Worm (Caenorhabditis elegans) whole organism, mixed stage, embryonic: ENCODE data around the gene pifk-1.

Source experiments
- bed-3 ChIP-seq: fragments of 200-800 bp; sonication (Bioruptor generic); optimal IDR thresholded peaks from 3 replicates; lab custom pipeline; 2018; ENCODE audit warnings: mild to moderate bottlenecking, missing genetic modification characterization, moderate library complexity, missing compliant biosample characterization
- elt-1 ChIP-seq: sonication (generic microtip); optimal IDR thresholded peaks from 2 replicates; lab custom pipeline; 2017; ENCODE audit warnings: missing genetic modification characterization, mild to moderate bottlenecking, missing compliant biosample characterization, antibody characterized with exemption, moderate library complexity, borderline replicate concordance; ENCODE audit not compliant: insufficient read depth
- flh-1 ChIP-seq: fragments of 200-800 bp; sonication (Bioruptor generic); optimal IDR thresholded peaks from 2 replicates; lab custom pipeline; 2018; ENCODE audit warnings: mild to moderate bottlenecking, missing genetic modification characterization, moderate library complexity, missing compliant biosample characterization
- lin-13 ChIP-seq: fragments of 150-350 bp; optimal IDR thresholded peaks from 2 replicates; lab custom pipeline; 2014; ENCODE audit warnings: missing biosample characterization, missing genetic modification characterization
- nhr-12 ChIP-seq: fragments of 150-350 bp; optimal IDR thresholded peaks from 2 replicates; lab custom pipeline; 2014; ENCODE audit warnings: missing biosample characterization, missing genetic modification characterization
- nhr-237 ChIP-seq: fragments of 150-350 bp; optimal IDR thresholded peaks from 2 replicates; lab custom pipeline; 2014; ENCODE audit warnings: missing biosample characterization, missing genetic modification characterization
- nhr-28 ChIP-seq: fragments of 150-350 bp; optimal IDR thresholded peaks from 2 replicates; lab custom pipeline; 2014; ENCODE audit warnings: missing biosample characterization, missing genetic modification characterization
- nhr-76 ChIP-seq: sonication (generic microtip); optimal IDR thresholded peaks from 2 replicates; lab custom pipeline; 2017; ENCODE audit warnings: missing biosample characterization, missing genetic modification characterization
- pha-4 ChIP-seq: fragments of 150-350 bp; optimal IDR thresholded peaks from 2 replicates; lab custom pipeline; 2018; ENCODE audit warnings: missing biosample characterization, missing genetic modification reagents, missing genetic modification characterization
- snpc-4 ChIP-seq: fragments of 150-350 bp; optimal IDR thresholded peaks from 2 replicates; lab custom pipeline; 2014; ENCODE audit warnings: missing biosample characterization, missing genetic modification characterization
- unc-120 ChIP-seq: sonication (generic microtip); optimal IDR thresholded peaks from 2 replicates; lab custom pipeline; 2017; ENCODE audit warnings: missing genetic modification characterization, missing compliant biosample characterization; ENCODE audit not compliant: poor library complexity, severe bottlenecking
- unc-39 ChIP-seq: fragments of 150-350 bp; optimal IDR thresholded peaks from 2 replicates; lab custom pipeline; 2014; ENCODE audit warnings: missing biosample characterization, missing genetic modification characterization

DNA sequence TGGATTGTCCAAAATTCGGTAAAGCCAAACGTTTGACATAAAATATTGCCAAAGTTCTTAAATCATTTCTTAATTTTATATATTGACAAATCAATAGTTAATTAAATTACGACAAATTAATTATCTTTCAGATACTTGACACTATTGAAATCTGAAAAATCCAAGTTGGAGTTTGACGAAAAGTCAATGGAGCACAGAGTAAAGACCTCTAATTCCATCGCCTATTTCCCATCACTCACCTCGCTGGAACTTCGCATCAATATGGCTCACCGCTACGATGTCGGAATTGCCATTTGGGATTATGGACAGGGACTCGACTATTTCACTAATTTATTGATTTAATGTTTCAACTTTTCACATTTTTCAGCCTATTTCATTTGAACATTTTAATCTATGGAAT, 35.8 kb upstream of the pifk-1 start:
- TF ChIP-seq lin-13 (tag; lab: Kevin White, UChicago) (no peak), pha-4 (no peak), flh-1 (GFP tag; lab: Kevin White, UChicago) (no peak), nhr-76 (tag; lab: Kevin White, UChicago) (no peak), nhr-237 (no peak), snpc-4 (tag; lab: Kevin White, UChicago) (no peak), nhr-12 (tag; lab: Kevin White, UChicago) (no peak), bed-3 (no peak), unc-39 (tag; lab: Kevin White, UChicago) (no peak), unc-120 (no peak), elt-1 (tag; lab: Kevin White, UChicago) (no peak), nhr-28 (no peak)
